Fruit fly (Drosophila melanogaster) whole organism, embryonic: ENCODE results near the gene CG14062.
A peak's percentile ranks its signal among the peaks of the same experiment; 100 is the strongest.

ENCODE experiments used
- B-H1 ChIP-seq: fragments of 200-800 bp; sonication (Bioruptor generic); IDR thresholded peaks from 3 replicates; pipeline ENCODE4 v1.3.6; 2022; ENCODE audit warnings: missing biosample characterization, missing genetic modification characterization
- CG10431 ChIP-seq: fragments of 200-800 bp; sonication (Bioruptor generic); optimal IDR thresholded peaks from 3 replicates; lab custom pipeline; 2018; ENCODE audit warnings: missing biosample characterization, mild to moderate bottlenecking, missing genetic modification characterization
- CG12219 ChIP-seq: fragments of 200-800 bp; sonication (Bioruptor generic); optimal IDR thresholded peaks from 3 replicates; lab custom pipeline; 2018; ENCODE audit warnings: missing biosample characterization, mild to moderate bottlenecking, missing genetic modification characterization
- CG14710 ChIP-seq: fragments of 200-800 bp; sonication (Bioruptor generic); optimal IDR thresholded peaks from 3 replicates; lab custom pipeline; 2019; ENCODE audit warnings: missing biosample characterization, mild to moderate bottlenecking, missing genetic modification characterization, moderate library complexity
- CG17186 ChIP-seq: fragments of 200-800 bp; sonication (Bioruptor generic); optimal IDR thresholded peaks from 3 replicates; lab custom pipeline; 2017; ENCODE audit warnings: missing biosample characterization, missing genetic modification reagents, missing genetic modification characterization
- CG17328 ChIP-seq: fragments of 200-800 bp; sonication (Bioruptor generic); IDR thresholded peaks from 2 replicates; pipeline ENCODE4 v1.3.6; 2022; ENCODE audit warnings: missing biosample characterization, missing genetic modification characterization
- CG17361 ChIP-seq: fragments of 200-800 bp; sonication (Bioruptor generic); IDR thresholded peaks from 3 replicates; pipeline ENCODE4 v1.3.6; 2022; ENCODE audit warnings: missing biosample characterization, missing genetic modification characterization
- CG30020 ChIP-seq: fragments of 200-800 bp; optimal IDR thresholded peaks from 2 replicates; lab custom pipeline; 2019; ENCODE audit warnings: missing biosample characterization, mild to moderate bottlenecking, missing genetic modification characterization, moderate library complexity
- CG31365 ChIP-seq: fragments of 200-800 bp; sonication (Bioruptor generic); optimal IDR thresholded peaks from 2 replicates; lab custom pipeline; 2018; ENCODE audit warnings: missing biosample characterization, mild to moderate bottlenecking, missing genetic modification characterization
- CG32767 ChIP-seq: fragments of 200-800 bp; sonication (Bioruptor generic); IDR thresholded peaks from 2 replicates; pipeline ENCODE4 v1.3.6; 2022; ENCODE audit warnings: missing biosample characterization, missing genetic modification characterization
- CG42726 ChIP-seq: fragments of 200-800 bp; sonication (Bioruptor generic); IDR thresholded peaks from 2 replicates; pipeline ENCODE4 v1.3.6; 2022; ENCODE audit warnings: missing biosample characterization, missing genetic modification characterization; ENCODE audit not compliant: partially characterized antibody
- CG4707 ChIP-seq: fragments of 200-800 bp; sonication (Bioruptor generic); optimal IDR thresholded peaks from 2 replicates; lab custom pipeline; 2018; ENCODE audit warnings: missing biosample characterization, mild to moderate bottlenecking, missing genetic modification characterization, moderate library complexity
- CG5953 ChIP-seq: fragments of 200-800 bp; sonication (Bioruptor generic); IDR thresholded peaks from 2 replicates; pipeline ENCODE4 v1.3.6; 2022; ENCODE audit warnings: missing biosample characterization, missing genetic modification characterization
- CG6175 ChIP-seq: fragments of 200-800 bp; sonication (Bioruptor generic); IDR thresholded peaks from 3 replicates; pipeline ENCODE4 v1.3.6; 2022; ENCODE audit warnings: missing biosample characterization, missing genetic modification characterization
- CG7271 ChIP-seq: fragments of 200-800 bp; sonication (Bioruptor generic); optimal IDR thresholded peaks from 2 replicates; lab custom pipeline; 2018; ENCODE audit warnings: missing biosample characterization, mild to moderate bottlenecking, missing genetic modification characterization, moderate library complexity
- CG8765 ChIP-seq: fragments of 200-800 bp; sonication (Bioruptor generic); IDR thresholded peaks from 2 replicates; pipeline ENCODE4 v1.3.6; 2022; ENCODE audit warnings: missing biosample characterization, missing genetic modification characterization
- Camta ChIP-seq: fragments of 200-800 bp; sonication (Bioruptor generic); optimal IDR thresholded peaks from 2 replicates; lab custom pipeline; 2016; ENCODE audit warnings: missing biosample characterization, missing genetic modification characterization
- D ChIP-seq, 2 experiments: fragments of 200-800 bp in 1 of 2; fragments of >200 bp in 1 of 2; sonication (Bioruptor generic) in 1 of 2; optimal IDR thresholded peaks; 2 replicates in 1 of 2; 3 replicates in 1 of 2; lab custom pipeline; 2017; ENCODE audit warnings: mild to moderate bottlenecking in 1 of 2, missing biosample characterization in 1 of 2, missing genetic modification characterization in 1 of 2, missing genetic modification reagents in 1 of 2
- Dfd ChIP-seq, 2 experiments: fragments of >200 bp; optimal IDR thresholded peaks; 2 replicates each; lab custom pipeline; 2017; ENCODE audit warnings: missing biosample characterization in 2 of 2, missing genetic modification characterization in 2 of 2
- Ets65A ChIP-seq: fragments of 200-800 bp; sonication (Bioruptor generic); peaks from one replicate; lab custom pipeline; 2016; ENCODE audit warnings: missing biosample characterization, missing genetic modification characterization
- HHEX ChIP-seq: fragments of 200-800 bp; sonication (Bioruptor generic); optimal IDR thresholded peaks from 3 replicates; lab custom pipeline; 2017; ENCODE audit warnings: missing biosample characterization, mild to moderate bottlenecking, missing genetic modification characterization, missing genetic modification reagents
- MTF-1 ChIP-seq: fragments of 200-800 bp; sonication (Bioruptor generic); optimal IDR thresholded peaks from 2 replicates; lab custom pipeline; 2018; ENCODE audit warnings: missing biosample characterization, mild to moderate bottlenecking, missing genetic modification characterization, borderline replicate concordance
- Mad ChIP-seq: fragments of 200-800 bp; sonication (Bioruptor generic); optimal IDR thresholded peaks from 2 replicates; lab custom pipeline; 2016; ENCODE audit warnings: missing biosample characterization, missing genetic modification characterization
- Mrtf ChIP-seq: fragments of 200-800 bp; sonication (Bioruptor generic); IDR thresholded peaks from 3 replicates; pipeline ENCODE4 v1.3.6; 2022; ENCODE audit warnings: missing biosample characterization, missing genetic modification characterization
- ab ChIP-seq: fragments of 200-800 bp; sonication (Bioruptor generic); optimal IDR thresholded peaks from 2 replicates; lab custom pipeline; 2016; ENCODE audit warnings: missing biosample characterization, missing genetic modification characterization
- cwo ChIP-seq: fragments of 200-800 bp; sonication (Bioruptor generic); optimal IDR thresholded peaks from 3 replicates; lab custom pipeline; 2017; ENCODE audit warnings: missing biosample characterization, missing genetic modification characterization, mild to moderate bottlenecking, moderate library complexity, missing genetic modification reagents
- esg ChIP-seq: fragments of 200-800 bp; sonication (Bioruptor generic); conservative IDR thresholded peaks from 2 replicates; pipeline ENCODE4 v1.3.6; 2022; ENCODE audit warnings: missing biosample characterization, missing genetic modification characterization
- fd3F ChIP-seq: fragments of 200-800 bp; sonication (Bioruptor generic); optimal IDR thresholded peaks from 2 replicates; lab custom pipeline; 2018; ENCODE audit warnings: missing biosample characterization, mild to moderate bottlenecking, missing genetic modification characterization, moderate library complexity
- fd96Cb ChIP-seq: fragments of 200-800 bp; sonication (Bioruptor generic); optimal IDR thresholded peaks from 2 replicates; lab custom pipeline; 2018; ENCODE audit warnings: missing biosample characterization, mild to moderate bottlenecking, missing genetic modification characterization, moderate library complexity
- gce ChIP-seq: fragments of 200-800 bp; sonication (Bioruptor generic); IDR thresholded peaks from 3 replicates; pipeline ENCODE4 v1.3.6; 2022; ENCODE audit warnings: missing biosample characterization, missing genetic modification characterization
- gcm2 ChIP-seq: fragments of 200-800 bp; sonication (Bioruptor generic); optimal IDR thresholded peaks from 2 replicates; lab custom pipeline; 2016; ENCODE audit warnings: missing biosample characterization, missing genetic modification characterization
- gsb ChIP-seq: fragments of 200-800 bp; sonication (Bioruptor generic); IDR thresholded peaks from 2 replicates; pipeline ENCODE4 v1.3.6; 2022; ENCODE audit warnings: missing biosample characterization, missing genetic modification characterization
- h ChIP-seq: fragments of >200 bp; optimal IDR thresholded peaks from 2 replicates; lab custom pipeline; 2017
- ham ChIP-seq: fragments of 200-800 bp; sonication (Bioruptor generic); IDR thresholded peaks from 2 replicates; pipeline ENCODE4 v1.3.6; 2022; ENCODE audit warnings: missing biosample characterization, missing genetic modification characterization
- klu ChIP-seq: fragments of 200-800 bp; sonication (Bioruptor generic); IDR thresholded peaks from 2 replicates; pipeline ENCODE4 v1.3.6; 2022; ENCODE audit warnings: missing biosample characterization, missing genetic modification characterization
- kni ChIP-seq: fragments of 200-800 bp; sonication (Bioruptor generic); optimal IDR thresholded peaks from 3 replicates; lab custom pipeline; 2017; ENCODE audit warnings: mild to moderate bottlenecking, missing biosample characterization, missing genetic modification reagents, missing genetic modification characterization
- knrl ChIP-seq: fragments of 200-800 bp; sonication (Bioruptor generic); IDR thresholded peaks from 3 replicates; pipeline ENCODE4 v1.3.6; 2022; ENCODE audit warnings: missing biosample characterization, missing genetic modification characterization; ENCODE audit not compliant: partially characterized antibody
- lmd ChIP-seq: fragments of 200-800 bp; sonication (Bioruptor generic); IDR thresholded peaks from 2 replicates; pipeline ENCODE4 v1.3.6; 2022; ENCODE audit warnings: missing biosample characterization, missing genetic modification characterization
- maf-S ChIP-seq: fragments of 200-800 bp; sonication (Bioruptor generic); optimal IDR thresholded peaks from 2 replicates; lab custom pipeline; 2016; ENCODE audit warnings: missing biosample characterization, missing genetic modification characterization
- org-1 ChIP-seq: fragments of 200-800 bp; sonication (Bioruptor generic); optimal IDR thresholded peaks from 2 replicates; lab custom pipeline; 2017; ENCODE audit warnings: missing biosample characterization, missing genetic modification characterization
- pfk ChIP-seq: fragments of 200-800 bp; sonication (Bioruptor generic); optimal IDR thresholded peaks from 2 replicates; lab custom pipeline; 2018; ENCODE audit warnings: missing biosample characterization, mild to moderate bottlenecking, missing genetic modification characterization, moderate library complexity
- pros ChIP-seq: fragments of 200-800 bp; sonication (Bioruptor generic); optimal IDR thresholded peaks from 3 replicates; lab custom pipeline; 2019; ENCODE audit warnings: missing biosample characterization, mild to moderate bottlenecking, missing genetic modification characterization, moderate library complexity
- pzg ChIP-seq: fragments of 200-800 bp; sonication (Bioruptor generic); optimal IDR thresholded peaks from 3 replicates; lab custom pipeline; 2018; ENCODE audit warnings: missing biosample characterization, mild to moderate bottlenecking, missing genetic modification characterization, moderate library complexity
- rib ChIP-seq: fragments of 200-800 bp; sonication (Bioruptor generic); IDR thresholded peaks from 2 replicates; pipeline ENCODE4 v1.3.6; 2022; ENCODE audit warnings: missing biosample characterization, missing genetic modification characterization
- sc ChIP-seq, 3 experiments: fragments of >200 bp in 2 of 3; fragments of 200-800 bp in 1 of 3; sonication (Bioruptor generic) in 1 of 3; optimal IDR thresholded peaks; 2 replicates in 2 of 3; 3 replicates in 1 of 3; lab custom pipeline; 2017; ENCODE audit warnings: mild to moderate bottlenecking in 1 of 3, missing biosample characterization in 1 of 3, missing genetic modification characterization in 1 of 3, missing genetic modification reagents in 1 of 3
- slou ChIP-seq: fragments of 200-800 bp; sonication (Bioruptor generic); optimal IDR thresholded peaks from 3 replicates; lab custom pipeline; 2016; ENCODE audit warnings: missing biosample characterization, missing genetic modification characterization
- sug ChIP-seq: fragments of 200-800 bp; optimal IDR thresholded peaks from 2 replicates; lab custom pipeline; 2019; ENCODE audit warnings: missing biosample characterization, mild to moderate bottlenecking, missing genetic modification characterization, moderate library complexity
- tin ChIP-seq: fragments of 200-800 bp; sonication (Bioruptor generic); optimal IDR thresholded peaks from 3 replicates; lab custom pipeline; 2016; ENCODE audit warnings: missing biosample characterization, missing genetic modification characterization
- vfl ChIP-seq: fragments of 200-800 bp; sonication (Bioruptor generic); optimal IDR thresholded peaks from 2 replicates; lab custom pipeline; 2016; ENCODE audit warnings: missing biosample characterization, missing genetic modification characterization
- wdn ChIP-seq: fragments of 200-800 bp; sonication (Bioruptor generic); IDR thresholded peaks from 2 replicates; pipeline ENCODE4 v1.3.6; 2022; ENCODE audit warnings: missing biosample characterization, missing genetic modification characterization
- zen2 ChIP-seq: fragments of 200-800 bp; sonication (Bioruptor generic); IDR thresholded peaks from 3 replicates; pipeline ENCODE4 v1.3.6; 2022; ENCODE audit warnings: missing biosample characterization, missing genetic modification characterization; ENCODE audit not compliant: partially characterized antibody

The CG14062 gene

dm6 chr3R:28631753-28632152 lies 10.9 kb downstream of the CG14062 start (continued):
- TF ChIP-seq Dfd (GFP tag; optimal IDR thresholded peaks at IDR 0.05; lab: Kevin White, UChicago) (no peak), zen2 (GFP tag; lab: Robert Waterston, UW) (no peak), CG31365 (tag; lab: Kevin White, UChicago) (no peak), klu (GFP tag; lab: Robert Waterston, UW) (no peak), B-H1 (GFP tag; lab: Robert Waterston, UW) (no peak), HHEX (GFP tag; lab: Kevin White, UChicago) (peak; percentile 4), Ets65A (GFP tag; lab: Kevin White, UChicago) (peak; percentile 90), knrl (GFP tag; lab: Robert Waterston, UW) (no peak), CG8765 (GFP tag; lab: Robert Waterston, UW) (peak; percentile 83), pros (GFP tag; lab: Kevin White, UChicago) (no peak), gcm2 (GFP tag; lab: Kevin White, UChicago) (no peak), ham (GFP tag; lab: Robert Waterston, UW) (no peak), fd96Cb (peak; percentile 67), maf-S (GFP tag; lab: Kevin White, UChicago) (peak; percentile 22), gsb (0 out of 2 replicates have a peak, but pooled peaks have one; percentile 14), cwo (GFP tag; lab: Kevin White, UChicago) (peak; percentile 44), Camta (peak; percentile 35), CG10431 (GFP tag; lab: Kevin White, UChicago) (no peak), CG17186 (GFP tag; lab: Kevin White, UChicago) (no peak), CG7271 (tag; lab: Kevin White, UChicago) (no peak), pfk (no peak), CG17361 (peak; percentile 49; the same call in 2 of the 3 replicates), CG42726 (no peak), org-1 (peak; percentile 39), CG5953 (GFP tag; lab: Robert Waterston, UW) (no peak), CG32767 (GFP tag; lab: Robert Waterston, UW) (no peak), MTF-1 (GFP tag; lab: Kevin White, UChicago) (peak; percentile 46), h (lab: Kevin White, UChicago) (no peak), CG30020 (tag; lab: Kevin White, UChicago) (no peak), CG6175 (GFP tag; lab: Robert Waterston, UW) (no peak), CG12219 (GFP tag; lab: Kevin White, UChicago) (no peak), pzg (GFP tag; lab: Kevin White, UChicago) (no peak), rib (GFP tag; lab: Robert Waterston, UW) (no peak), D (optimal IDR thresholded peaks at IDR 0.05; lab: Kevin White, UChicago) (peak; percentile 8), D (GFP tag; optimal IDR thresholded peaks at IDR 0.05; lab: Kevin White, UChicago) (peak; percentile 62), Mrtf (GFP tag; lab: Robert Waterston, UW) (no peak), wdn (GFP tag; lab: Robert Waterston, UW) (no peak), CG17328 (GFP tag; lab: Robert Waterston, UW) (peak; percentile 59), esg (GFP tag; lab: Robert Waterston, UW) (peak; percentile 30; the same call in 1 of the 2 replicates), tin (peak; percentile 80), kni (GFP tag; lab: Kevin White, UChicago) (no peak), fd3F (GFP tag; lab: Kevin White, UChicago) (no peak), CG4707 (GFP tag; lab: Kevin White, UChicago) (peak; percentile 7), sug (tag; lab: Kevin White, UChicago) (no peak), CG14710 (tag; lab: Kevin White, UChicago) (peak; percentile 61), sc (optimal IDR thresholded peaks at IDR 0.05; lab: Kevin White, UChicago) (no peak), sc (GFP tag; optimal IDR thresholded peaks at IDR 0.05; lab: Kevin White, UChicago) (no peak), vfl (GFP tag; lab: Kevin White, UChicago) (peak; percentile 29), ab (GFP tag; lab: Kevin White, UChicago) (no peak), slou (peak; percentile 46), lmd (GFP tag; lab: Robert Waterston, UW) (peak; percentile 46), Mad (GFP tag; lab: Kevin White, UChicago) (peak; percentile 10), gce (GFP tag; lab: Robert Waterston, UW) (no peak)
